Worm (Caenorhabditis elegans): Measurements from ENCODE around the gene F42C5.6.
A peak's percentile ranks its signal among the peaks of the same experiment; 100 is the strongest.

Gene F42C5.6

DNA sequence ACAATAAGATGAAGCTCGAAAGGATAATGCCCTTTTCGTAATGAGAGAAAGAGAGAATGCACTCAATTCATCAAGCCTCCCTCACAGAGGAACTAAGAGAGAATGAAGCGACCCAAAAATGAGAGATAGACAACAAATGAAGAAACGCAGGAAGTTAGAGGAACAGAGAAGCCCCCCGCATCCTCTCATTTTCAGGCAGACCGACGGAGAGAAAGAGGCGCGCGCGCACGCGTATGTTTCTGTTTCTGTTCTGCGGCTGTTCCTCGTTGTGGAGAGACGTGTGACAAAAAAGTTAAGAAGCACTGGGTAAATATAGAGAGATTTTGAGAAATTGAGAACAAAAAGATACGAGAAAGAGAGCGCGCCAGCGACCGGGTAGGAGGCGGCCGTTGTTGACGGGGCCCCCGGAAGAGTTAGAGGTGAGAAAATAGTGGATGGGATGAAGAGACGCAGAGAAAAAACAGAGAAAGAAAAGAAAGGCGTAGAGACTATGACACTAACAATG is 11.1 kb upstream of the F42C5.6 start (continued):
- TF ChIP-seq tbx-9 (tag; optimal IDR thresholded peaks at IDR 0.05; ENCODE audit: borderline replicate concordance), result no peak
- no peak for TF ChIP-seq lsl-1 (GFP tag; optimal IDR thresholded peaks at IDR 0.05)
- no peak for TF ChIP-seq snpc-1.3 (tag; optimal IDR thresholded peaks at IDR 0.05; ENCODE audit: insufficient read depth)
- no peak for TF ChIP-seq hsf-1 (GFP tag; IDR thresholded peaks at IDR 0.05)
- no peak for TF ChIP-seq ztf-6 (GFP tag; IDR thresholded peaks at IDR 0.05)
- peak; percentile 48 for TF ChIP-seq ztf-18 (tag; optimal IDR thresholded peaks at IDR 0.05)
- no peak for TF ChIP-seq lag-1 (GFP tag; IDR thresholded peaks at IDR 0.05)
- TF ChIP-seq unc-130 (GFP tag; optimal IDR thresholded peaks at IDR 0.05), result no peak
- TF ChIP-seq rec-8 (tag; optimal IDR thresholded peaks at IDR 0.05), result no peak
- TF ChIP-seq somi-1 (GFP tag; optimal IDR thresholded peaks at IDR 0.05), result peak; percentile 86
- TF ChIP-seq nhr-179 (tag; optimal IDR thresholded peaks at IDR 0.05), result no peak
- peak; percentile 87 for TF ChIP-seq B0336.3 (GFP tag; IDR thresholded peaks at IDR 0.05)
- no peak for TF ChIP-seq B0035.1 (tag; optimal IDR thresholded peaks at IDR 0.05)
- peak; percentile 66 for TF ChIP-seq egrh-3 (GFP tag; IDR thresholded peaks at IDR 0.05)
- no peak for TF ChIP-seq B0261.1 (tag; optimal IDR thresholded peaks at IDR 0.05)
- TF ChIP-seq ekl-4 (GFP tag; IDR thresholded peaks at IDR 0.05), result peak; percentile 65; the same call in 1 of the 2 replicates
- TF ChIP-seq ceh-40 (GFP tag; IDR thresholded peaks at IDR 0.05), result no peak
- no peak for TF ChIP-seq aptf-2 (GFP tag; conservative IDR thresholded peaks at IDR 0.05)
- TF ChIP-seq snpc-4 (GFP tag; optimal IDR thresholded peaks at IDR 0.05), result peak; percentile 5
- TF ChIP-seq snpc-4 (tag; optimal IDR thresholded peaks at IDR 0.05), result peak in 3 of 4 experiments; percentile 44 to 77 (median 66)
- peak; percentile 70 for TF ChIP-seq mcd-1 (GFP tag; IDR thresholded peaks at IDR 0.05)
- TF ChIP-seq lsy-27 (tag; optimal IDR thresholded peaks at IDR 0.05; ENCODE audit: borderline replicate concordance, insufficient read depth), result no peak
- peak; percentile 92 for TF ChIP-seq nhr-80 (tag; optimal IDR thresholded peaks at IDR 0.05)
- TF ChIP-seq bed-2 (GFP tag; IDR thresholded peaks at IDR 0.05), result no peak
- TF ChIP-seq K11D2.4 (GFP tag; IDR thresholded peaks at IDR 0.05), result no peak
- TF ChIP-seq zfh-2 (GFP tag; conservative IDR thresholded peaks at IDR 0.05), result peak; percentile 99
- TF ChIP-seq hlh-26 (GFP tag; conservative IDR thresholded peaks at IDR 0.05), result no peak
- no peak for TF ChIP-seq let-526 (GFP tag; IDR thresholded peaks at IDR 0.05)
- TF ChIP-seq hmg-20 (GFP tag; IDR thresholded peaks at IDR 0.05), result no peak
- TF ChIP-seq fkh-3 (tag; optimal IDR thresholded peaks at IDR 0.05), result no peak
- TF ChIP-seq C06A6.2 (GFP tag; conservative IDR thresholded peaks at IDR 0.05), result no peak
- peak; percentile 4 for TF ChIP-seq lin-54 (GFP tag; optimal IDR thresholded peaks at IDR 0.05)
- TF ChIP-seq D2030.7 (GFP tag; IDR thresholded peaks at IDR 0.05), result no peak
- TF ChIP-seq F57C9.4 (tag; optimal IDR thresholded peaks at IDR 0.05), result no peak
- no peak for TF ChIP-seq F49E8.2 (tag; optimal IDR thresholded peaks at IDR 0.05; ENCODE audit: insufficient read depth)
- TF ChIP-seq zim-3 (tag; optimal IDR thresholded peaks at IDR 0.05), result no peak
- peak; percentile 37; the same call in 1 of the 2 replicates for TF ChIP-seq F33H1.4 (GFP tag; IDR thresholded peaks at IDR 0.05)
- TF ChIP-seq B0019.2 (GFP tag; conservative IDR thresholded peaks at IDR 0.05), result no peak
- no peak for TF ChIP-seq him-1 (tag; optimal IDR thresholded peaks at IDR 0.05)
- no peak for TF ChIP-seq nfya-1 (tag; optimal IDR thresholded peaks at IDR 0.05; ENCODE audit: borderline replicate concordance, insufficient read depth)
- TF ChIP-seq unc-62 (GFP tag; optimal IDR thresholded peaks at IDR 0.05), result no peak
- TF ChIP-seq ztf-26 (tag; optimal IDR thresholded peaks at IDR 0.05), result peak; percentile 53
- TF ChIP-seq F22D6.2 (tag; optimal IDR thresholded peaks at IDR 0.05), result peak; percentile 29
- no peak for TF ChIP-seq dpl-1 (GFP tag; optimal IDR thresholded peaks at IDR 0.05)
- no peak for TF ChIP-seq hlh-12 (tag; optimal IDR thresholded peaks at IDR 0.05)
- TF ChIP-seq T07F8.4 (tag; optimal IDR thresholded peaks at IDR 0.05), result no peak
- TF ChIP-seq attf-5 (GFP tag; optimal IDR thresholded peaks at IDR 0.05), result peak; percentile 88
- no peak for TF ChIP-seq lir-1 (GFP tag; conservative IDR thresholded peaks at IDR 0.05)
